Fruit fly (Drosophila melanogaster) whole organism, embryonic: ENCODE measurements around the gene Sym.

ENCODE experiments used
- Aef1 ChIP-seq: fragments of 200-800 bp; sonication (Bioruptor generic); IDR thresholded peaks from 3 replicates; pipeline ENCODE4 v1.3.6; 2022; ENCODE audit warnings: missing biosample characterization, missing genetic modification characterization
- Atf-2 ChIP-seq: fragments of 200-800 bp; sonication (Bioruptor generic); optimal IDR thresholded peaks from 2 replicates; lab custom pipeline; 2016; ENCODE audit warnings: missing biosample characterization, missing genetic modification characterization
- Atf3 ChIP-seq: fragments of 200-800 bp; sonication (Bioruptor generic); optimal IDR thresholded peaks from 3 replicates; lab custom pipeline; 2016; ENCODE audit warnings: missing biosample characterization, missing genetic modification characterization
- B-H2 ChIP-seq: fragments of 200-800 bp; sonication (Bioruptor generic); optimal IDR thresholded peaks from 2 replicates; lab custom pipeline; 2018; ENCODE audit warnings: missing biosample characterization, mild to moderate bottlenecking, missing genetic modification characterization
- CG11093 ChIP-seq: fragments of 200-800 bp; sonication (Bioruptor generic); IDR thresholded peaks from 3 replicates; pipeline ENCODE4 v1.3.6; 2022; ENCODE audit warnings: missing biosample characterization, missing genetic modification characterization
- CG11560 ChIP-seq: fragments of 200-800 bp; sonication (Bioruptor generic); IDR thresholded peaks from 3 replicates; pipeline ENCODE4 v1.3.6; 2022; ENCODE audit warnings: missing biosample characterization, missing genetic modification characterization
- CG13287 ChIP-seq: fragments of 200-800 bp; sonication (Bioruptor generic); IDR thresholded peaks from 2 replicates; pipeline ENCODE4 v1.3.6; 2022; ENCODE audit warnings: missing biosample characterization, missing genetic modification characterization; ENCODE audit not compliant: partially characterized antibody
- CG14710 ChIP-seq: fragments of 200-800 bp; sonication (Bioruptor generic); optimal IDR thresholded peaks from 3 replicates; lab custom pipeline; 2019; ENCODE audit warnings: missing biosample characterization, mild to moderate bottlenecking, missing genetic modification characterization, moderate library complexity
- CG14965 ChIP-seq: fragments of 200-800 bp; sonication (Bioruptor generic); optimal IDR thresholded peaks from 2 replicates; lab custom pipeline; 2016; ENCODE audit warnings: missing biosample characterization, missing genetic modification characterization, borderline replicate concordance
- CG15011 ChIP-seq: fragments of 200-800 bp; sonication (Bioruptor generic); optimal IDR thresholded peaks from 3 replicates; lab custom pipeline; 2018; ENCODE audit warnings: missing biosample characterization, mild to moderate bottlenecking, missing genetic modification characterization
- CG1602 ChIP-seq: fragments of 200-800 bp; sonication (Bioruptor generic); optimal IDR thresholded peaks from 3 replicates; lab custom pipeline; 2016; ENCODE audit warnings: missing biosample characterization, missing genetic modification characterization
- CG2129 ChIP-seq: fragments of 200-800 bp; sonication (Bioruptor generic); IDR thresholded peaks from 2 replicates; pipeline ENCODE4 v1.3.6; 2022; ENCODE audit warnings: missing biosample characterization, missing genetic modification characterization; ENCODE audit not compliant: partially characterized antibody
- CG2678 ChIP-seq: fragments of 200-800 bp; sonication (Bioruptor generic); optimal IDR thresholded peaks from 3 replicates; lab custom pipeline; 2019; ENCODE audit warnings: missing biosample characterization, mild to moderate bottlenecking, missing genetic modification characterization, moderate library complexity
- CG32767 ChIP-seq: fragments of 200-800 bp; sonication (Bioruptor generic); IDR thresholded peaks from 2 replicates; pipeline ENCODE4 v1.3.6; 2022; ENCODE audit warnings: missing biosample characterization, missing genetic modification characterization
- CG3281 ChIP-seq: fragments of 200-800 bp; sonication (Bioruptor generic); optimal IDR thresholded peaks from 3 replicates; lab custom pipeline; 2017; ENCODE audit warnings: missing biosample characterization, mild to moderate bottlenecking, missing genetic modification characterization
- CG33213 ChIP-seq: fragments of 200-800 bp; sonication (Bioruptor generic); optimal IDR thresholded peaks from 3 replicates; lab custom pipeline; 2016; ENCODE audit warnings: missing biosample characterization, missing genetic modification characterization
- CG3407 ChIP-seq: fragments of 200-800 bp; sonication (Bioruptor generic); optimal IDR thresholded peaks from 2 replicates; lab custom pipeline; 2018; ENCODE audit warnings: missing biosample characterization, mild to moderate bottlenecking, missing genetic modification characterization
- CG3838 ChIP-seq: fragments of 200-800 bp; sonication (Bioruptor generic); optimal IDR thresholded peaks from 3 replicates; lab custom pipeline; 2016; ENCODE audit warnings: missing biosample characterization, missing genetic modification characterization
- CG4820 ChIP-seq: fragments of 200-800 bp; sonication (Bioruptor generic); optimal IDR thresholded peaks from 3 replicates; lab custom pipeline; 2016; ENCODE audit warnings: missing biosample characterization, missing genetic modification characterization
- CG6854 ChIP-seq: fragments of 200-800 bp; sonication (Bioruptor generic); optimal IDR thresholded peaks from 3 replicates; lab custom pipeline; 2017; ENCODE audit warnings: missing biosample characterization, mild to moderate bottlenecking, missing genetic modification characterization
- Dfd ChIP-seq, 2 experiments: fragments of >200 bp; optimal IDR thresholded peaks; 2 replicates each; lab custom pipeline; 2017; ENCODE audit warnings: missing biosample characterization in 2 of 2, missing genetic modification characterization in 2 of 2
- Dip2 ChIP-seq: fragments of 200-800 bp; sonication (Bioruptor generic); IDR thresholded peaks from 2 replicates; pipeline ENCODE4 v1.3.6; 2022; ENCODE audit warnings: missing biosample characterization, missing genetic modification characterization
- Doc2 ChIP-seq: fragments of 200-800 bp; sonication (Bioruptor generic); IDR thresholded peaks from 2 replicates; pipeline ENCODE4 v1.3.6; 2022; ENCODE audit warnings: missing biosample characterization, missing genetic modification characterization
- Dp ChIP-seq: fragments of 200-800 bp; sonication (Bioruptor generic); optimal IDR thresholded peaks from 2 replicates; lab custom pipeline; 2018; ENCODE audit warnings: missing biosample characterization, mild to moderate bottlenecking, missing genetic modification characterization, moderate library complexity
- GATAe ChIP-seq: fragments of 200-800 bp; sonication (Bioruptor generic); conservative IDR thresholded peaks from 2 replicates; pipeline ENCODE4 v1.3.6; 2022; ENCODE audit warnings: missing biosample characterization, missing genetic modification characterization
- HHEX ChIP-seq: fragments of 200-800 bp; sonication (Bioruptor generic); optimal IDR thresholded peaks from 3 replicates; lab custom pipeline; 2017; ENCODE audit warnings: missing biosample characterization, mild to moderate bottlenecking, missing genetic modification characterization, missing genetic modification reagents
- Hey ChIP-seq: fragments of 200-800 bp; sonication (Bioruptor generic); optimal IDR thresholded peaks from 3 replicates; lab custom pipeline; 2018; ENCODE audit warnings: missing biosample characterization, mild to moderate bottlenecking, missing genetic modification characterization
- Hmx ChIP-seq: fragments of 200-800 bp; sonication (Bioruptor generic); optimal IDR thresholded peaks from 2 replicates; lab custom pipeline; 2016; ENCODE audit warnings: missing biosample characterization, missing genetic modification characterization
- Myb ChIP-seq: fragments of 200-800 bp; sonication (Bioruptor generic); optimal IDR thresholded peaks from 2 replicates; lab custom pipeline; 2016; ENCODE audit warnings: missing biosample characterization, missing genetic modification characterization
- NFAT ChIP-seq: fragments of 200-800 bp; sonication (Bioruptor generic); IDR thresholded peaks from 2 replicates; pipeline ENCODE4 v1.3.6; 2022; ENCODE audit warnings: missing biosample characterization, missing genetic modification characterization
- TFAM ChIP-seq: fragments of 200-800 bp; sonication (Bioruptor generic); optimal IDR thresholded peaks from 2 replicates; lab custom pipeline; 2017; ENCODE audit warnings: missing biosample characterization, missing genetic modification characterization, inconsistent platforms
- bowl ChIP-seq: fragments of 200-800 bp; sonication (Bioruptor generic); IDR thresholded peaks from 2 replicates; pipeline ENCODE4 v1.3.6; 2022; ENCODE audit warnings: missing biosample characterization, missing genetic modification characterization
- cg ChIP-seq: fragments of 200-800 bp; sonication (Bioruptor generic); optimal IDR thresholded peaks from 3 replicates; lab custom pipeline; 2019; ENCODE audit warnings: missing biosample characterization, mild to moderate bottlenecking, missing genetic modification characterization, moderate library complexity
- chm ChIP-seq: fragments of 200-800 bp; sonication (Bioruptor generic); IDR thresholded peaks from 2 replicates; pipeline ENCODE4 v1.3.6; 2022; ENCODE audit warnings: missing biosample characterization, missing genetic modification characterization
- ewg ChIP-seq: fragments of 200-800 bp; sonication (Bioruptor generic); optimal IDR thresholded peaks from 3 replicates; lab custom pipeline; 2017; ENCODE audit warnings: mild to moderate bottlenecking, missing biosample characterization, missing genetic modification reagents, missing genetic modification characterization
- ftz-f1 ChIP-seq: fragments of 200-800 bp; sonication (Bioruptor generic); optimal IDR thresholded peaks from 2 replicates; lab custom pipeline; 2016; ENCODE audit warnings: missing biosample characterization, missing genetic modification characterization
- her ChIP-seq: fragments of 200-800 bp; sonication (Bioruptor generic); optimal IDR thresholded peaks from 2 replicates; lab custom pipeline; 2016; ENCODE audit warnings: missing biosample characterization, missing genetic modification characterization
- insv ChIP-seq, 2 experiments: fragments of 200-800 bp; sonication (Bioruptor generic); optimal IDR thresholded peaks; 3 replicates each; lab custom pipeline; 2016 to 2018; ENCODE audit warnings: missing biosample characterization in 2 of 2, missing genetic modification characterization in 2 of 2
- mirr ChIP-seq: fragments of 200-800 bp; sonication (Bioruptor generic); optimal IDR thresholded peaks from 3 replicates; lab custom pipeline; 2018; ENCODE audit warnings: missing biosample characterization, mild to moderate bottlenecking, missing genetic modification characterization
- pum ChIP-seq: fragments of 200-800 bp; sonication (Bioruptor generic); optimal IDR thresholded peaks from 2 replicates; lab custom pipeline; 2016; ENCODE audit warnings: missing biosample characterization, missing genetic modification characterization
- ranshi ChIP-seq: fragments of 200-800 bp; sonication (Bioruptor generic); IDR thresholded peaks from 2 replicates; pipeline ENCODE4 v1.3.6; 2022; ENCODE audit warnings: missing biosample characterization, missing genetic modification characterization
- shn ChIP-seq: fragments of 200-800 bp; sonication (Bioruptor generic); optimal IDR thresholded peaks from 3 replicates; lab custom pipeline; 2016; ENCODE audit warnings: missing biosample characterization, missing genetic modification characterization
- tap ChIP-seq: fragments of 200-800 bp; optimal IDR thresholded peaks from 3 replicates; lab custom pipeline; 2019; ENCODE audit warnings: missing biosample characterization, mild to moderate bottlenecking, missing genetic modification characterization, moderate library complexity
- tna ChIP-seq: fragments of 200-800 bp; sonication (Bioruptor generic); IDR thresholded peaks from 2 replicates; pipeline ENCODE4 v1.3.6; 2022; ENCODE audit warnings: missing biosample characterization, missing genetic modification characterization; ENCODE audit not compliant: partially characterized antibody
- toy ChIP-seq: fragments of 200-800 bp; sonication (Bioruptor generic); IDR thresholded peaks from 2 replicates; pipeline ENCODE4 v1.3.6; 2022; ENCODE audit warnings: missing biosample characterization, missing genetic modification characterization
- trem ChIP-seq: fragments of 200-800 bp; optimal IDR thresholded peaks from 3 replicates; lab custom pipeline; 2019; ENCODE audit warnings: missing biosample characterization, mild to moderate bottlenecking, missing genetic modification characterization, moderate library complexity
- unc-4 ChIP-seq: fragments of 200-800 bp; sonication (Bioruptor generic); IDR thresholded peaks from 2 replicates; pipeline ENCODE4 v1.3.6; 2022; ENCODE audit warnings: missing biosample characterization, missing genetic modification characterization; ENCODE audit not compliant: partially characterized antibody
- wdn ChIP-seq: fragments of 200-800 bp; sonication (Bioruptor generic); IDR thresholded peaks from 2 replicates; pipeline ENCODE4 v1.3.6; 2022; ENCODE audit warnings: missing biosample characterization, missing genetic modification characterization

Gene Sym

dm6 chr3R:5789025-5789953, 47.0 kb upstream of the Sym start, which contains the start of the genes Hat1 and Rpn5 (continued):
- TF ChIP-seq CG15011 (GFP tag; lab: Kevin White, UChicago) (peak; percentile 58), CG13287 (GFP tag; lab: Robert Waterston, UW) (peak; percentile 83), ewg (GFP tag; lab: Kevin White, UChicago) (peak; percentile 67), Myb (GFP tag; lab: Kevin White, UChicago) (peak; percentile 78), Hmx (GFP tag; lab: Kevin White, UChicago) (peak; percentile 83), CG32767 (GFP tag; lab: Robert Waterston, UW) (no peak), CG3838 (peak; percentile 59), her (GFP tag; lab: Kevin White, UChicago) (peak; percentile 78), pum (GFP tag; lab: Kevin White, UChicago) (peak; percentile 93), shn (peak; percentile 91), NFAT (GFP tag; lab: Robert Waterston, UW) (peak; percentile 59; the same call in 1 of the 2 replicates), trem (tag; lab: Kevin White, UChicago) (peak; percentile 30), CG11093 (GFP tag; lab: Robert Waterston, UW) (peak; percentile 62; the same call in 1 of the 3 replicates), Atf-2 (GFP tag; lab: Kevin White, UChicago) (peak; percentile 92), Atf3 (GFP tag; lab: Kevin White, UChicago) (peak; percentile 82), GATAe (GFP tag; lab: Robert Waterston, UW) (no peak), CG3407 (GFP tag; lab: Kevin White, UChicago) (peak; percentile 59), bowl (GFP tag; lab: Robert Waterston, UW) (no peak), CG6854 (GFP tag; lab: Kevin White, UChicago) (no peak), tna (GFP tag; lab: Robert Waterston, UW) (peak; percentile 17; the same call in 1 of the 2 replicates), ftz-f1 (GFP tag; lab: Kevin White, UChicago) (peak; percentile 4), Hey (tag; lab: Kevin White, UChicago) (peak; percentile 21), CG2678 (tag; lab: Kevin White, UChicago) (peak; percentile 80), unc-4 (GFP tag; lab: Robert Waterston, UW) (peak; percentile 76; the same call in 1 of the 2 replicates), cg (GFP tag; lab: Kevin White, UChicago) (no peak), toy (peak; percentile 36; the same call in 1 of the 2 replicates), Dp (GFP tag; lab: Kevin White, UChicago) (peak; percentile 47), CG14710 (peak; percentile 89), CG11560 (tag; lab: Robert Waterston, UW) (peak; percentile 53; the same call in 1 of the 3 replicates), CG1602 (GFP tag; lab: Kevin White, UChicago) (peak; percentile 90), mirr (GFP tag; lab: Kevin White, UChicago) (peak; percentile 23), B-H2 (GFP tag; lab: Kevin White, UChicago) (peak; percentile 31), Aef1 (GFP tag; lab: Robert Waterston, UW) (peak; percentile 76), CG2129 (GFP tag; lab: Robert Waterston, UW) (peak; percentile 52), wdn (GFP tag; lab: Robert Waterston, UW) (no peak), chm (GFP tag; lab: Robert Waterston, UW) (peak; percentile 59; the same call in 1 of the 2 replicates), CG4820 (peak; percentile 85), tap (tag; lab: Kevin White, UChicago) (peak; percentile 35), HHEX (GFP tag; lab: Kevin White, UChicago) (peak; percentile 66), TFAM (GFP tag; lab: Kevin White, UChicago) (peak; percentile 22), CG3281 (GFP tag; lab: Kevin White, UChicago) (peak; percentile 80), Dfd (GFP tag; optimal IDR thresholded peaks at IDR 0.05; lab: Kevin White, UChicago) (peak in 1 of 2 experiments; percentile 95), Dip2 (GFP tag; lab: Robert Waterston, UW) (no peak), Doc2 (GFP tag; lab: Robert Waterston, UW) (no peak), ranshi (GFP tag; lab: Robert Waterston, UW) (peak; percentile 28; the same call in 1 of the 2 replicates), CG14965 (GFP tag; lab: Kevin White, UChicago) (peak; percentile 51), CG33213 (peak; percentile 76), insv (GFP tag; optimal IDR thresholded peaks at IDR 0.05; lab: Kevin White, UChicago) (peak in 1 of 2 experiments; percentile 53)
